Fruit fly (Drosophila melanogaster): Measurements from ENCODE around the gene Fum2.

The Fum2 gene

DNA sequence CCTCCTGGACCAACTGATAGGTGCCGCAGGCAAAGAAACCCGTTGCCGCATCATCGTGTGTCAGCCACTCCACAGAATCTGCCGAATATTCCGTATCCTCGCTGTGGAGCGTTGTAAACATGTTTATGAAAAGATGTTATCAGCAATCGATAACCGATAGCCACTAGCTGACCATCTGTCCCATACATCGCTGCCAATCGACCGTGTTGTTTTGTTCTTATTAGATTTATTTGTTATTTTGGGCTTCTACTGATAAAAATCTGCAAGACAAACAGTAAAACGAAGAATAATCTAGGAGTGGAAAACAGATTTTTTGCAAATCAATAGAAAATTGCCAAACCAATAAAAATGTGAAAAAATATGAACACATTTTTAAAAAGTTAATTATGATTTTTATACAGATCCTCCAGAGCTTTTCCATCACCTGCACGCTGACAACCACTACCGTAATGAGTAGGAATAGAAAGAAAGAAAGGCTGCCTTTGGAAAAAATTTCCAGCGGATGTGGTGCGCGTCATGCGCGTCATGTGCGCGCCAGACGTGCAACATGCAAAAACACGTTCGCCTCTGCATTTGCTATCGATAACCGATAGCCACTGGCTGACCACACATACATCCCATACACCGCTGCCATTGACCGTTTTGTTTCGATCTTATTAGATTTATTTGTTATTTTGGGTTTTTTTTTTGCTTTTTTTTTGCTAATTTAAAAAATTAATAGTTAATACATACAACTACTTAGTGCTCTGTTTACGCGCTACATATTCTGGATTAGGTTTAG lies 7.2 kb downstream of the Fum2 start, which contains the start of gene CG3184 (continued):
- peak; percentile 40; the same call in 1 of the 2 replicates for TF ChIP-seq hbn (GFP tag; IDR thresholded peaks at IDR 0.05; ENCODE audit: partially characterized antibody)
- peak; percentile 57 for TF ChIP-seq vnd (GFP tag; IDR thresholded peaks at IDR 0.05; ENCODE audit: partially characterized antibody)
- peak; percentile 90 for TF ChIP-seq p53 (GFP tag; optimal IDR thresholded peaks at IDR 0.05)
- TF ChIP-seq sens (GFP tag): peak; percentile 30
- peak; percentile 30 for TF ChIP-seq stwl (tag; optimal IDR thresholded peaks at IDR 0.05)
- TF ChIP-seq E2f2 (GFP tag; IDR thresholded peaks at IDR 0.05): 0 out of 2 replicates have a peak, but pooled peaks have one; percentile 22
- TF ChIP-seq CG14860 (GFP tag; IDR thresholded peaks at IDR 0.05; ENCODE audit: partially characterized antibody): peak; percentile 39; the same call in 2 of the 3 replicates
- TF ChIP-seq CG2116 (GFP tag; optimal IDR thresholded peaks at IDR 0.05): peak; percentile 87
- peak; percentile 49 for TF ChIP-seq MBD-R2 (GFP tag; IDR thresholded peaks at IDR 0.05)
- TF ChIP-seq CG13287 (GFP tag; IDR thresholded peaks at IDR 0.05; ENCODE audit: partially characterized antibody): peak; percentile 25
- 0 out of 3 replicates have a peak, but pooled peaks have one; percentile 13 for TF ChIP-seq row (GFP tag; IDR thresholded peaks at IDR 0.05)
- peak; percentile 23 for TF ChIP-seq Sry-δ (GFP tag; optimal IDR thresholded peaks at IDR 0.05)
- TF ChIP-seq sr (GFP tag; IDR thresholded peaks at IDR 0.05): 0 out of 3 replicates have a peak, but pooled peaks have one; percentile 25
- no peak for TF ChIP-seq tap (tag; optimal IDR thresholded peaks at IDR 0.05)
- peak; percentile 45; the same call in 2 of the 3 replicates for TF ChIP-seq CG16813 (GFP tag; IDR thresholded peaks at IDR 0.05; ENCODE audit: partially characterized antibody)
- no peak for TF ChIP-seq Fer1 (GFP tag; optimal IDR thresholded peaks at IDR 0.05)
- no peak for TF ChIP-seq CG34376 (GFP tag; optimal IDR thresholded peaks at IDR 0.05)
- TF ChIP-seq Opbp (GFP tag; IDR thresholded peaks at IDR 0.05; ENCODE audit: partially characterized antibody): peak; percentile 30; the same call in 2 of the 3 replicates
- peak; percentile 49 for TF ChIP-seq tna (GFP tag; IDR thresholded peaks at IDR 0.05; ENCODE audit: partially characterized antibody)

dm6 chrX:6694105-6694788 lies 12.7 kb downstream of the Fum2 start:
- TF ChIP-seq CrebB (tag; optimal IDR thresholded peaks at IDR 0.05) (peak; percentile 42), dm (GFP tag; optimal IDR thresholded peaks at IDR 0.05) (peak; percentile 26), YL-1 (GFP tag; optimal IDR thresholded peaks at IDR 0.05) (peak; percentile 80), CG12744 (GFP tag; optimal IDR thresholded peaks at IDR 0.05) (no peak), cg (GFP tag; optimal IDR thresholded peaks at IDR 0.05) (peak; percentile 98), Mes4 (GFP tag; optimal IDR thresholded peaks at IDR 0.05) (no peak), CG10543 (GFP tag; optimal IDR thresholded peaks at IDR 0.05) (peak; percentile 58), CG2678 (tag; optimal IDR thresholded peaks at IDR 0.05) (no peak), CG4328 (GFP tag; optimal IDR thresholded peaks at IDR 0.05) (peak; percentile 30), HmgZ (tag; optimal IDR thresholded peaks at IDR 0.05) (peak; percentile 24), CG6813 (GFP tag; optimal IDR thresholded peaks at IDR 0.05) (no peak), fd3F (GFP tag; optimal IDR thresholded peaks at IDR 0.05) (no peak), Med (GFP tag) (peak; percentile 38), exex (tag; optimal IDR thresholded peaks at IDR 0.05) (peak; percentile 5), CG17186 (GFP tag; optimal IDR thresholded peaks at IDR 0.05) (peak; percentile 22), Kr (GFP tag; optimal IDR thresholded peaks at IDR 0.05) (peak; percentile 42), bbx (GFP tag; IDR thresholded peaks at IDR 0.05; ENCODE audit: partially characterized antibody) (0 out of 2 replicates have a peak, but pooled peaks have one; percentile 6), chinmo (GFP tag; IDR thresholded peaks at IDR 0.05; ENCODE audit: partially characterized antibody) (peak; percentile 43; the same call in 1 of the 4 replicates), MBD-R2 (GFP tag; IDR thresholded peaks at IDR 0.05) (peak; percentile 49; the same call in 1 of the 2 replicates), Elba2 (GFP tag; optimal IDR thresholded peaks at IDR 0.05) (peak; percentile 37), Dref (GFP tag; IDR thresholded peaks at IDR 0.05) (peak; percentile 53), CG17385 (GFP tag; optimal IDR thresholded peaks at IDR 0.05) (peak; percentile 95), CG12299 (tag; optimal IDR thresholded peaks at IDR 0.05) (no peak), MESR4 (GFP tag; optimal IDR thresholded peaks at IDR 0.05) (peak; percentile 65), sug (tag; optimal IDR thresholded peaks at IDR 0.05) (peak; percentile 11), CG7928 (GFP tag; optimal IDR thresholded peaks at IDR 0.05) (no peak), CG15479 (GFP tag; optimal IDR thresholded peaks at IDR 0.05) (peak; percentile 63)
